Worm (Caenorhabditis elegans): Measurements from ENCODE around the gene sma-3.

Gene sma-3

ce11 chrIII:6900609-6901008, 36.8 kb upstream of the sma-3 start:
- no peak for TF ChIP-seq elt-4 (tag; optimal IDR thresholded peaks at IDR 0.05)
- no peak for TF ChIP-seq K02D7.2 (tag; optimal IDR thresholded peaks at IDR 0.05)
- TF ChIP-seq lin-11 (tag; optimal IDR thresholded peaks at IDR 0.05), result no peak
- no peak for TF ChIP-seq C08G9.2 (tag; optimal IDR thresholded peaks at IDR 0.05)
- no peak for TF ChIP-seq ama-1 (optimal IDR thresholded peaks at IDR 0.05)
- no peak for TF ChIP-seq madf-2 (tag; optimal IDR thresholded peaks at IDR 0.05)
- TF ChIP-seq pqm-1 (tag; optimal IDR thresholded peaks at IDR 0.05), result no peak

- no peak for TF ChIP-seq sox-4 (tag; optimal IDR thresholded peaks at IDR 0.05)
- no peak for TF ChIP-seq hlh-6 (tag; optimal IDR thresholded peaks at IDR 0.05)
- no peak for TF ChIP-seq dve-1 (tag; optimal IDR thresholded peaks at IDR 0.05)
- no peak for TF ChIP-seq ceh-19 (GFP tag; optimal IDR thresholded peaks at IDR 0.05)
- no peak for TF ChIP-seq unc-55 (GFP tag; optimal IDR thresholded peaks at IDR 0.05)
- no peak for TF ChIP-seq ceh-6 (GFP tag; optimal IDR thresholded peaks at IDR 0.05)
- no peak for TF ChIP-seq odd-2 (tag; optimal IDR thresholded peaks at IDR 0.05)
- no peak for TF ChIP-seq ceh-14 (tag; optimal IDR thresholded peaks at IDR 0.05)
- TF ChIP-seq che-1 (tag; optimal IDR thresholded peaks at IDR 0.05), result no peak
- no peak for TF ChIP-seq elt-4 (tag; optimal IDR thresholded peaks at IDR 0.05)
- TF ChIP-seq K02D7.2 (tag; optimal IDR thresholded peaks at IDR 0.05), result no peak
- TF ChIP-seq unc-3 (GFP tag; conservative IDR thresholded peaks at IDR 0.05), result no peak
- no peak for TF ChIP-seq unc-3 (tag; optimal IDR thresholded peaks at IDR 0.05)
- no peak for TF ChIP-seq ceh-2 (tag; optimal IDR thresholded peaks at IDR 0.05)
- TF ChIP-seq F13H6.1 (tag; optimal IDR thresholded peaks at IDR 0.05), result no peak
- no peak for TF ChIP-seq Y22D7AL.16 (tag; optimal IDR thresholded peaks at IDR 0.05)
- no peak for TF ChIP-seq ets-4 (tag; optimal IDR thresholded peaks at IDR 0.05)
- no peak for TF ChIP-seq pax-1 (tag; optimal IDR thresholded peaks at IDR 0.05)
- no peak for TF ChIP-seq ceh-45 (GFP tag; IDR thresholded peaks at IDR 0.05)
- TF ChIP-seq lim-6 (tag; optimal IDR thresholded peaks at IDR 0.05), result no peak
These were observed 34.8 kb upstream of the sma-3 start for ce11 chrIII:6898518-6898917.

- TF ChIP-seq eyg-1 (tag; optimal IDR thresholded peaks at IDR 0.05) (no peak), dve-1 (tag; optimal IDR thresholded peaks at IDR 0.05) (peak; percentile 24), unc-55 (GFP tag; optimal IDR thresholded peaks at IDR 0.05) (peak; percentile 77), fkh-10 (GFP tag; optimal IDR thresholded peaks at IDR 0.05) (no peak), unc-42 (tag; optimal IDR thresholded peaks at IDR 0.05) (peak; percentile 35), pag-3 (tag; optimal IDR thresholded peaks at IDR 0.05; ENCODE audit: borderline replicate concordance) (no peak), hlh-6 (tag; optimal IDR thresholded peaks at IDR 0.05) (no peak), ceh-18 (tag; optimal IDR thresholded peaks at IDR 0.05) (peak; percentile 28), nfya-1 (tag; optimal IDR thresholded peaks at IDR 0.05) (peak; percentile 38)
These were observed 33.9 kb upstream of the sma-3 start, which contains the start of gene T07E3.4 for ce11 chrIII:6897587-6898064. Gene T07E3.4, plus strand, starts transcription at chrIII:6898014.

ce11 chrIII:6895677-6896076, 31.9 kb upstream of the sma-3 start:
- no peak for TF ChIP-seq Y22D7AL.16 (tag; optimal IDR thresholded peaks at IDR 0.05)
- no peak for TF ChIP-seq zip-5 (tag; optimal IDR thresholded peaks at IDR 0.05)
- no peak for TF ChIP-seq nhr-232 (tag; optimal IDR thresholded peaks at IDR 0.05)

- TF ChIP-seq hlh-15 (tag; optimal IDR thresholded peaks at IDR 0.05) (no peak), unc-55 (GFP tag; optimal IDR thresholded peaks at IDR 0.05) (peak; percentile 44), pha-2 (tag; optimal IDR thresholded peaks at IDR 0.05) (no peak), tbx-2 (tag; optimal IDR thresholded peaks at IDR 0.05) (no peak), ceh-2 (tag; optimal IDR thresholded peaks at IDR 0.05) (no peak), ceh-34 (tag; optimal IDR thresholded peaks at IDR 0.05) (no peak), unc-42 (tag; optimal IDR thresholded peaks at IDR 0.05) (no peak), nfya-1 (tag; optimal IDR thresholded peaks at IDR 0.05) (peak; percentile 19), unc-86 (tag; optimal IDR thresholded peaks at IDR 0.05) (no peak), C38D4.7 (GFP tag; optimal IDR thresholded peaks at IDR 0.05) (no peak), rnt-1 (tag; optimal IDR thresholded peaks at IDR 0.05) (no peak), npax-4 (tag; optimal IDR thresholded peaks at IDR 0.05) (no peak), pqm-1 (tag; optimal IDR thresholded peaks at IDR 0.05) (no peak), Y22D7AL.16 (tag; optimal IDR thresholded peaks at IDR 0.05) (no peak), gmeb-2 (tag; optimal IDR thresholded peaks at IDR 0.05) (no peak), tbx-7 (tag; optimal IDR thresholded peaks at IDR 0.05) (no peak), hlh-13 (GFP tag; optimal IDR thresholded peaks at IDR 0.05) (no peak), elt-2 (tag; optimal IDR thresholded peaks at IDR 0.05) (peak; percentile 68), ceh-18 (tag; optimal IDR thresholded peaks at IDR 0.05) (peak; percentile 57), hlh-30 (tag; optimal IDR thresholded peaks at IDR 0.05; ENCODE audit: insufficient read depth) (no peak)
These were observed 31.4 kb upstream of the sma-3 start for ce11 chrIII:6895166-6895565.
